Worm (Caenorhabditis elegans): ENCODE data around the gene dis-3.
A peak's percentile ranks its signal among the peaks of the same experiment; 100 is the strongest.

The dis-3 gene

DNA sequence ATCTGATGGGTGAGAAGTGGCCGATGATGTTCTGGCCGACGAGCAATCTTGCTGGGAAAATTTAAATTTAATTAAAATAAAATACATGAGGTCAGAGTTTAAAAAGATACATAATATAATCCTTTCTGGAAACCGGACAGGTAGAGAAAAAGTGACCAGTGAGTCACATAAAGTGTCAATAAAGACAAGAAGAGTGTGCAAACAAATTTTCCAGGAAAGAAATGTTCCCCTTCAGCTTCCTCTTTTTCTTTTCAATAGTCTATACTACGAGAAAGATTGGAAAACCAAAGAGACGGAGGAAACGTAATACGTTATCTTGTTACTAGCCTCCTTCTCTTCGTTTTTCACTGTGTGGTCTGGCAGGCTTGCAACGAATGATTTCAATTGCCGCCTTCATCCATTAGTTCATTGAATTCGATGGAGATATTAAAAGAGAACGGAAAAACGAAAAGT, 53.6 kb downstream of the dis-3 start, which contains the start of gene tsp-12:
TSS of gene tsp-12 (minus strand) at position 51 of the 453 bp plus-strand sequence.
- peak; percentile 83 for TF ChIP-seq ces-1 (GFP tag; optimal IDR thresholded peaks at IDR 0.05)
- TF ChIP-seq snpc-4 (tag; optimal IDR thresholded peaks at IDR 0.05), result no peak
- TF ChIP-seq nhr-12 (tag; optimal IDR thresholded peaks at IDR 0.05), result no peak
- TF ChIP-seq sptf-1 (tag; optimal IDR thresholded peaks at IDR 0.05), result peak; percentile 27
- no peak for TF ChIP-seq ceh-39 (tag; optimal IDR thresholded peaks at IDR 0.05)
- TF ChIP-seq unc-39 (tag; optimal IDR thresholded peaks at IDR 0.05), result no peak

DNA sequence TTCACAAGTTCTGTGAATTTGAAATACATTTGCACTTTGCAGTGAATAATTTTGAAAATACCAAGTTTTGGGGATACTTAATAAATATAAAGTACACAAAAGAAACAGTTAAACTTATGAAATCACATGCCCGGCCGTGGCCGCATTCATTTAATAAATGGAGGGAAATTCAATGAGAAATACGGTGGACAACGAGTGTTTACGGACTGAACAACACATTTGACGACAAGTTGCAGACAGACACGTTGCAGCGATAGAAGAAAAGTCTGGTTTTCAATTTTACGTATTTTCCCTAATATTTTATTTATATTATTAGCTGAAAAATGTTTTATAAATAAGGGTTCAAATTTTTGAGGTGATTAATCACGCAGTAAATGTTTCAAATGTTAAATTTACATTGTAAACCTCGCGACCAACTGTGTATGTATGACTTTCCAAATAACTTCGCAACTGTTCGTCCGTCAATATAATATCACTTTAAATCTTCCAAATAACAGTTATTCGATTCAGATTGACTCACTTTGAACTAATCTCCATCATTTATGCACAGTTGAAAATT, 54.5 kb downstream of the dis-3 start, which contains the start of gene copg-1:
TSS of gene copg-1 (plus strand) at position 509 of the 559 bp plus-strand sequence.
- TF ChIP-seq nhr-2 (tag; optimal IDR thresholded peaks at IDR 0.05), result peak; percentile 28
- TF ChIP-seq ces-1 (GFP tag; optimal IDR thresholded peaks at IDR 0.05), result peak; percentile 92
- no peak for TF ChIP-seq zip-8 (tag; optimal IDR thresholded peaks at IDR 0.05)
- no peak for TF ChIP-seq pha-4 (tag; optimal IDR thresholded peaks at IDR 0.05)
- peak; percentile 92 for TF ChIP-seq lsy-2 (tag; optimal IDR thresholded peaks at IDR 0.05)

DNA sequence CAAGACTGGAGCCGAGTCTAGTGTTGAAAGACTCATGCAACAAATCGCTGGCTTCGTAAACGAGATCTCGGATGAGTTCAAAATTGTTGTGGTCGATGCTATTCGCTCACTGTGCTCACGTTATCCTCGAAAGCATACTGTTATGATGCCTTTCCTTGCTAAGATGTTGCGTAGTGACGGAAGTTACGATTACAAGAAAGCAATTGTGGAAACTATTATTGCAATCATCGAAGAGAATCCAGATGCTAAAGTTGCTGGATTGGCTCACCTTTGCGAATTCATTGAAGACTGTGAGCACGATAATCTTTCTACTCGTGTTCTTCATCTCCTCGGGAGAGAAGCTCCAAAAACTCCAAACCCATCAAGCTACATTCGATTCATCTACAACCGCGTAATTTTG, 56.5 kb downstream of the dis-3 start:
- TF ChIP-seq nhr-28 (tag; optimal IDR thresholded peaks at IDR 0.05), result no peak
- TF ChIP-seq ham-2 (GFP tag; optimal IDR thresholded peaks at IDR 0.05), result no peak
- TF ChIP-seq cnd-1 (tag; optimal IDR thresholded peaks at IDR 0.05), result no peak
- TF ChIP-seq sem-2 (GFP tag; optimal IDR thresholded peaks at IDR 0.05), result no peak
- TF ChIP-seq ztf-11 (tag; optimal IDR thresholded peaks at IDR 0.05), result no peak

DNA sequence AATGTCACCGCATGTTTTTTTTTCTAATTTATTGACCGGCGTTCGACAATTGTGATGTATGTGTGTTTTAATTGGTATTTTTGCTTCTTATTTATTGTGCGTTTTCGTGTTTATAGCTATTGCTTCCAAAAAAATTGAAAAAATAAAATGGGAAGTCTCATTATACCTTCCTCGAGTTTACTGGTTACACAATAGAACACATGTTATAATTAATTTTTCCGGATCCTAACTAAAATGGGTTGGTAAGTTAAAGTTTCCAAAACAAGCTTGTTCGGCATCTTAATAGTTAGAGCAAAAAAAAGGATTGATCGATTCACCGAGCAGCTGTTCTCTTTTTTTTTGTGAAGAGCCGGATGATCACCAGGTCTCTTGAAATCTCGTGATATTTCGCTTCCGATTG, 58.5 kb downstream of the dis-3 start, which contains the start of gene ttr-54:
TSS of gene ttr-54 (plus strand) at position 301 of the 400 bp plus-strand sequence.
- TF ChIP-seq nhr-2 (tag; optimal IDR thresholded peaks at IDR 0.05), result no peak
- peak; percentile 56 for TF ChIP-seq hlh-1 (tag; optimal IDR thresholded peaks at IDR 0.05)

Data from whole organism, mixed stage, embryonic.